Fruit fly (Drosophila melanogaster) whole organism, embryonic: ENCODE data around the gene CG31087.

Source experiments
- Sin3A ChIP-seq: fragments of >200 bp; optimal IDR thresholded peaks from 2 replicates; lab custom pipeline; 2018
- nau ChIP-seq: fragments of 200-800 bp; sonication (Bioruptor generic); optimal IDR thresholded peaks from 3 replicates; lab custom pipeline; 2017; ENCODE audit warnings: missing biosample characterization, mild to moderate bottlenecking, missing genetic modification characterization, missing genetic modification reagents

DNA sequence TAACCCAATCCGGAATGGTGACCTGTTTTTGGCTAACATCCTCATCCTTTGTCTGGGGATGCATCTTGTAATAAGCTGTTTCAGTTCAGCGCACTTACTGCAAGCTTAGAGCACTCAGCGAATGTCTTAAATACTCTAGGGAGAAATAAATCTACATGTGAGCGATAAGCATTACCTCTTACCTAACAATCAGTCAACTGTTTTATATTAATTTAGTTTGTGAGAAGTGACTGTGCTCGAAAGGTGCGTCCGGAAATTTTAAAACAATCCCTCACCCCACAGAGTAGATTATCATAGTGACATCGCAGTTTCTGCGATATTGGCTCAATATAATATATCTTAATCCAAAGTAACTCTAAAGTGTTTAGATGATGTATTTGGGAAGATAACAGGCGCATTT is 4.4 kb upstream of the CG31087 start, which contains the start of gene CG10553:
- TF ChIP-seq nau (GFP tag; lab: Kevin White, UChicago) (no peak), Sin3A (lab: Kevin White, UChicago) (no peak)
